Worm (Caenorhabditis elegans): ENCODE data around the gene col-84.

DNA sequence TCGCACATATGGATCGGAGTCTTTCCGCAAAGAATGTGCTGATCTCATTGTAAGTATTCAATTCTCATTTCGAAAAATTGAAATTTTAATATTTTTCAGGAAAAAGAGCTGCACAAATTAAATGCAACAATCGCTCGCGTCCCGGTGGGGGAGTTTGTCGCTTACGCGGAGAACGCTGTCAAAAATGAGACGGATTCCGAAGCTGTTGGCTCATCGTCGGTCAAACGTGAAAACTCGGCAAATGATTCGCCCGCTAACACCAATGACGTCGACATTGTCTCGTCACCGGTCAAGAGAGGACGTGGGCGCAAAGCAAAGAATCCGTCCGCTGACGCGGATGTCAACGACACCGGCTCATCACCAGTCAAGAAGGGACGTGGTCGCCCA, 48.2 kb downstream of the col-84 start:
- no peak for TF ChIP-seq elt-2 (tag; optimal IDR thresholded peaks at IDR 0.05)
- no peak for TF ChIP-seq elt-3 (tag; optimal IDR thresholded peaks at IDR 0.05)
- TF ChIP-seq nhr-11 (tag; optimal IDR thresholded peaks at IDR 0.05): no peak
- TF ChIP-seq zag-1 (tag; optimal IDR thresholded peaks at IDR 0.05): no peak
